Fruit fly (Drosophila melanogaster): Measurements from ENCODE around the gene ouib.

DNA sequence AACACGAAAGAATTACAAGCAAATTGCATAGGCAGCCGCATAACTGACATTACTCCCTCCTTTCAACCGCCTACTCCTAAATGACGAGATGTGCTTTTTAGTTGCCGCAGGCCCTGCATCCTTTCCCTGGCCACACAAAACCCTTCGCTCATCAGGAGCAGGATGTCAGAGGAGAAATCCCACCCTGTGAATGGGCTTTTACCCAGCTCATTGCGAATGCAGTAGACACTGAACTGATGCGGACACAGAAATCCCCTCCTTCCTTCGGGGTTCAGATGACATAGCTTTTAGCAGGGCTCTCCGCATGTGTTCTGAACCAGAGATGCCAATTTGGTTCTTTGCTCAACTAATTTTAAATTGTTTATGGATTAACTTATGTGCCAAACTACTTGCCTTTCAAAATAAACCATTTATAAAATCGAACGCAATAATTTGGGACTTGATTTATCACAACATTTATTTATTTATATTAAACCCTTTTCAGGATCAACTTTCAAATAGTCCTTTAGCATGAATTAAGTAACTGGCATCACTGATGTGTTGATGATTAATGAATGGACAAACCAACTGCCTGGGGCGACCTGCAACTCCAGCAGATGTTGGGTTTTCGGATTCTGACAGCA lies 14.0 kb downstream of the ouib start:
- TF ChIP-seq psq (optimal IDR thresholded peaks at IDR 0.05) (no peak), Dll (optimal IDR thresholded peaks at IDR 0.05) (no peak)

Measured in whole organism.